Fruit fly (Drosophila melanogaster): ENCODE results near the gene Reepl1.
A peak's percentile ranks its signal among the peaks of the same experiment; 100 is the strongest.

The Reepl1 gene

DNA sequence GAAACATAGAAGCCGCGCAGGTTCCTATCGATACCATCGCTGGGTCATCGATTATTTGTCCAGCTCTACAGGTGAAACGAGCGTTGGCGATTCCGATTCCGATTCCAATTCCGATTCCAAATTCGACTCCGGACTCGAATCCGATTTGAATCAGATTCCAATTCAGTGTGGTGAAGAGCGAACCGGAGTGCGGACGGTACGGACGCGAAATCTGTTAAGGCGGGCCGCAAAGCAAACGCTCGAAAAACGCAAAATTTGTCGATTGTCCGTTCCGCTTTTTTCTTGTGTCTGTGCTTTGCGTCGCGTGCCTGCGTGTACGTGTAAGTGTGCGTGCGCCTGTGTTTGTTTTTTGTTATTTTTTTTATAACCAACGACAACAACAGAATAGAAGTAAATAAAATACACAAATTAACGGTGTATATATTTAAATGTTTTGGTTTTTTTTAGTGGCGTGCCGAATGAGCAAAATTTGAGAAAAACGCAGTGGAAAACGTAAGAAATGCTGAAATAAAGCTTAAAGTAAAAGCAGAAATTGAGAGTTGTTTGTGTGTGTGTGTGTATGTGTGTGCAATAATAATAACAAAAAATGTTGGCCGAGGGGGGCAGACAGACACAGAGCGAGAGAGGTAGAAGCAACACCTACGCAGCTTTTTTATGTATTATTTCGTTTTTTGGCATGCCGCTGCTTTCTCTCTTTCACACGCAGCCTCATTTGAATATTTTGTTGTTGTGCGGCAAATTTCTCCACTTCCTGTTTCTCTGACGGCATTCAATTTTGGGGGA lies 49.5 kb downstream of the Reepl1 start, which contains the start of gene Ptp10D (continued):
- TF ChIP-seq HLH106 (tag; optimal IDR thresholded peaks at IDR 0.05) = no peak

DNA sequence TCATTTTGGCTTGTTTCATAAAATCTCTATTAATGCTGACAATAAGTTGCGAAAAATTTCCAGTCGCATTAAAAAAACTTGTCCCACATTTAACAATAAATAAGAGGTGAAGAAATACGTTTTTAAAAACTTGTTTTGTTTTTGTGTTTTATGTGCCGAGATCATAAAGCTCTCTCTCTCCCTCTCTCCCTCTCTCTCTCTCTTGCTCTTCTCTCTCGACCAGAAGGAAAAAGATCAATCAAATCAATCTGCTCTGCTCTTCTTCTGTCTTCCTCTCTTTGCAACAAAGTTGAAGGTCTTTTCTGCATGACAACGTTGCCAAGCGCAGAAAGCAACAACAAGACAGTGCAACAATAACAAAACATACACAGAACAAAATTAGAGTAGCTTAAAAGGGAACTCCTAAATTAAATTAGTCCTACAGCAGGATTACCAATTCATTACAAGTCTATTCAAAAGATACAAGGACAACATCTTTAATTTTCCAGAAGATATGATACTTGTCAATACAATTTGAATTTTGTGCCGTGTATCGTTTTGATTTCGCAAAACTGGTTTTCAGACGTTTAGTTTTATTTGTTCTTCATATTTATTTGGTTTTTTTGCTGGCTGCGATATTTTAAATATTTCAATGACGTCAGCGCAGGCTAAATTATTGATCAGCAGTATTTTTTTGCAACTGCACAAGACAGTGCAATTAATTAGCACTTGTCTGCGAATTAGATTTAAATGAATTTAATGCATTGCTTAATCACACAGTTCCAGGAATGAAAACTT lies 50.3 kb downstream of the Reepl1 start:
- TF ChIP-seq sage (GFP tag; optimal IDR thresholded peaks at IDR 0.05) (peak; percentile 97), OdsH (GFP tag; optimal IDR thresholded peaks at IDR 0.05) (peak; percentile 96), Hnf4 (GFP tag; optimal IDR thresholded peaks at IDR 0.05) (peak; percentile 98), Sp1 (GFP tag; optimal IDR thresholded peaks at IDR 0.05) (peak; percentile 95), dmrt93B (GFP tag; optimal IDR thresholded peaks at IDR 0.05) (peak; percentile 90), sv (GFP tag; optimal IDR thresholded peaks at IDR 0.05) (peak; percentile 76), GATAd (GFP tag; optimal IDR thresholded peaks at IDR 0.05) (peak; percentile 55), br (GFP tag; optimal IDR thresholded peaks at IDR 0.05) (peak; percentile 97), foxo (GFP tag; optimal IDR thresholded peaks at IDR 0.05) (peak; percentile 82 to 93), Hr83 (GFP tag; optimal IDR thresholded peaks at IDR 0.05; ENCODE audit: poor library complexity, severe bottlenecking) (peak; percentile 83), HLH106 (tag; optimal IDR thresholded peaks at IDR 0.05) (peak; percentile 98), h (GFP tag; optimal IDR thresholded peaks at IDR 0.05) (peak; percentile 98), jim (GFP tag; optimal IDR thresholded peaks at IDR 0.05) (peak; percentile 44), woc (GFP tag; optimal IDR thresholded peaks at IDR 0.05) (peak; percentile 95), CrebA (GFP tag; optimal IDR thresholded peaks at IDR 0.05; ENCODE audit: borderline replicate concordance) (no peak), N (GFP tag; optimal IDR thresholded peaks at IDR 0.05) (no peak), Abd-B (GFP tag; optimal IDR thresholded peaks at IDR 0.05) (no peak), ey (GFP tag; optimal IDR thresholded peaks at IDR 0.05) (peak; percentile 96), Dfd (GFP tag; optimal IDR thresholded peaks at IDR 0.05) (peak; percentile 36), Mio (GFP tag; optimal IDR thresholded peaks at IDR 0.05) (peak; percentile 67), dl (GFP tag; optimal IDR thresholded peaks at IDR 0.05; ENCODE audit: insufficient read depth in 1 of 2, partially characterized antibody in 2 of 2) (peak; percentile 20 to 75), Hr78 (GFP tag; optimal IDR thresholded peaks at IDR 0.05) (no peak), dsf (GFP tag; optimal IDR thresholded peaks at IDR 0.05; ENCODE audit: borderline replicate concordance) (peak; percentile 83), usp (GFP tag; optimal IDR thresholded peaks at IDR 0.05) (no peak), brk (GFP tag; optimal IDR thresholded peaks at IDR 0.05) (peak; percentile 90), psq (GFP tag; optimal IDR thresholded peaks at IDR 0.05) (peak; percentile 90), Rel (GFP tag; optimal IDR thresholded peaks at IDR 0.05) (peak; percentile 74), Rel (tag; optimal IDR thresholded peaks at IDR 0.05) (peak; percentile 87), Jra (GFP tag; optimal IDR thresholded peaks at IDR 0.05) (peak; percentile 95), Dif (GFP tag; optimal IDR thresholded peaks at IDR 0.05; ENCODE audit: partially characterized antibody) (peak; percentile 76), CG9705 (GFP tag; optimal IDR thresholded peaks at IDR 0.05) (peak; percentile 95), Myc (optimal IDR thresholded peaks at IDR 0.05) (no peak), fru (GFP tag; optimal IDR thresholded peaks at IDR 0.05) (peak; percentile 96), tai (GFP tag; optimal IDR thresholded peaks at IDR 0.05) (no peak), Vsx2 (GFP tag; optimal IDR thresholded peaks at IDR 0.05; ENCODE audit: partially characterized antibody) (no peak), CG32264 (GFP tag; optimal IDR thresholded peaks at IDR 0.05) (peak; percentile 94), rgr (GFP tag; optimal IDR thresholded peaks at IDR 0.05) (peak; percentile 96), lola (GFP tag; optimal IDR thresholded peaks at IDR 0.05) (no peak), pan (optimal IDR thresholded peaks at IDR 0.05) (no peak)

All from whole organism, wandering third instar larva.